Fruit fly (Drosophila melanogaster): ENCODE measurements around the gene PNUTS.

Gene PNUTS

DNA sequence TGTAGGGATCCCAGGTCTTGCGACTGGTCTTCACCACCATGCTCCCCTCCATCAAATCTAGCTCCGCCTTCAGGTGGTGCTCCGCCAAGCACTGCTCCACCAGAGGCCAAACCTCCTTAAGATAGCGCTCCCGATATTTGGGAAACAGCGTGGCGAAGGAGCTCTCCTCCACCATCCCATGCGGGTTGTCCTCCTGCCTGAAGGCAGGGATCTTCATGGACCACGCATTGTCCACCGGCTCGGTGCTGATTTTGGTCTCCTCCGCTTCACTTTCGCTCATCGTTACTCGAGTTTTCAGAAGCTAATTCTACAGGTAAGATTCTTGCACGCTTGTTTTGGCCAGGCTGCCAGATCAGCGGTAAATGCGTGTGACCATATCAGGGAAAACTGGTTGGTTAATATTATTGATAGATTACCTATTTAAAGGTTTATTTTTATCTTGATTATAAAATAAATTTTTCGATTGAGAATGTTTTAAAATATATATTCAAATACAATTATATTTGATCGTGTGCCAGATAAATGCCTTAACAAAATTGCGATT is 696 bp upstream of the PNUTS start, which contains the start of gene dbe:
TSS of gene dbe (minus strand) at position 361 of the 544 bp plus-strand sequence.
- TF ChIP-seq CG12768 (GFP tag; optimal IDR thresholded peaks at IDR 0.05) (no peak), bab1 (GFP tag; optimal IDR thresholded peaks at IDR 0.05) (peak; percentile 1), CG11617 (GFP tag; optimal IDR thresholded peaks at IDR 0.05) (no peak), CG1620 (GFP tag; optimal IDR thresholded peaks at IDR 0.05) (no peak), kay (GFP tag; ENCODE audit: borderline replicate concordance) (no peak), tj (GFP tag; optimal IDR thresholded peaks at IDR 0.05) (no peak), Hr96 (GFP tag; optimal IDR thresholded peaks at IDR 0.05) (no peak), toe (GFP tag; optimal IDR thresholded peaks at IDR 0.05) (no peak), CG7045 (GFP tag; optimal IDR thresholded peaks at IDR 0.05) (no peak), Mnt (GFP tag; optimal IDR thresholded peaks at IDR 0.05) (peak; percentile 55), CG33017 (tag; optimal IDR thresholded peaks at IDR 0.05) (peak; percentile 18), cnc (optimal IDR thresholded peaks at IDR 0.05) (no peak), ovo (GFP tag; optimal IDR thresholded peaks at IDR 0.05) (no peak), Clk (GFP tag; optimal IDR thresholded peaks at IDR 0.05) (no peak), cic (GFP tag; optimal IDR thresholded peaks at IDR 0.05) (no peak), Crg-1 (GFP tag; optimal IDR thresholded peaks at IDR 0.05) (no peak), CG14711 (tag; optimal IDR thresholded peaks at IDR 0.05) (peak; percentile 24), pad (GFP tag; optimal IDR thresholded peaks at IDR 0.05) (no peak), CG7101 (tag; optimal IDR thresholded peaks at IDR 0.05) (peak; percentile 7)

DNA sequence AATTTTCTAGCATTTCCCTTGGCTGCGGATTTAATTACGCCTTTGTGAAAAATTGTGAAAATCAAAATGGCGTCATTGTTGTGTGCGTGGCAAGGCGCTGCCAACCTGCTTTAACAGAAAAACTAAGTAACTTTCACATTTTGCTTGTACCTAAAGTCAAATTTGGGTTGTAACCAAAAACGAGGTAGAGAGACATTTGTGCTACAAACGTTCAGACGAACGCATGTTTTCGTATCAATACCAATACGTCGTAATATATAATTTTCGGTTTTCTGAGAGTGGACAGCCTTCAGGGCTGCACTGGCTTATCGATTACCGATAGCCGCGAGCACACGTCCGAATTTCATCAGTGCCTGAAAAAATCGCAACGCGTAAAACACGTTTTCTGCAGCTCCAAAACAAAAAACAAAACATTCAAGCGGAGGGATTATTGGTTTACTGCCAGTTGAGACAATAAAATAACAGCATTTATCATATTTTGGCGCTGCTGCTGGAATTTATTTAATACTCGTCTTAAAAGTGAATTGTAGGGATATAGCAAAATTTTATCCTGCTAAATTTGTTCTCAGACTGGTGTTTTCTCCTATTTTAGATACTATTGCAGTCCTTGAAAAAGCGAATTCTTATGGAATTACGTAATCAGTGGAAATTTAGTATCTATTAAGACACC is 619 bp downstream of the PNUTS start:
- TF ChIP-seq CG7101 (tag; optimal IDR thresholded peaks at IDR 0.05) = peak; percentile 52
- TF ChIP-seq cic (GFP tag; optimal IDR thresholded peaks at IDR 0.05) = peak; percentile 0
- peak; percentile 68 for TF ChIP-seq CG11617 (GFP tag; optimal IDR thresholded peaks at IDR 0.05)
- TF ChIP-seq ovo (GFP tag; optimal IDR thresholded peaks at IDR 0.05) = no peak
- peak; percentile 50 for TF ChIP-seq Mnt (GFP tag; optimal IDR thresholded peaks at IDR 0.05)
- TF ChIP-seq Crg-1 (GFP tag; optimal IDR thresholded peaks at IDR 0.05) = no peak
- peak; percentile 65 for TF ChIP-seq CG7045 (GFP tag; optimal IDR thresholded peaks at IDR 0.05)
- peak; percentile 38 for TF ChIP-seq Clk (GFP tag; optimal IDR thresholded peaks at IDR 0.05)
- TF ChIP-seq CG5204 (GFP tag; optimal IDR thresholded peaks at IDR 0.05) = peak; percentile 63
- peak; percentile 77 for TF ChIP-seq Hr96 (GFP tag; optimal IDR thresholded peaks at IDR 0.05)
- TF ChIP-seq CG14711 (tag; optimal IDR thresholded peaks at IDR 0.05) = no peak
- TF ChIP-seq toe (GFP tag; optimal IDR thresholded peaks at IDR 0.05) = peak; percentile 57
- peak; percentile 9 for TF ChIP-seq tj (GFP tag; optimal IDR thresholded peaks at IDR 0.05)
- TF ChIP-seq CG1620 (GFP tag; optimal IDR thresholded peaks at IDR 0.05) = peak; percentile 51
- TF ChIP-seq cnc (optimal IDR thresholded peaks at IDR 0.05) = no peak
- TF ChIP-seq bab1 (GFP tag; optimal IDR thresholded peaks at IDR 0.05) = peak; percentile 29
- peak; percentile 46 for TF ChIP-seq CG12768 (GFP tag; optimal IDR thresholded peaks at IDR 0.05)
- TF ChIP-seq pad (GFP tag; optimal IDR thresholded peaks at IDR 0.05) = peak; percentile 42

DNA sequence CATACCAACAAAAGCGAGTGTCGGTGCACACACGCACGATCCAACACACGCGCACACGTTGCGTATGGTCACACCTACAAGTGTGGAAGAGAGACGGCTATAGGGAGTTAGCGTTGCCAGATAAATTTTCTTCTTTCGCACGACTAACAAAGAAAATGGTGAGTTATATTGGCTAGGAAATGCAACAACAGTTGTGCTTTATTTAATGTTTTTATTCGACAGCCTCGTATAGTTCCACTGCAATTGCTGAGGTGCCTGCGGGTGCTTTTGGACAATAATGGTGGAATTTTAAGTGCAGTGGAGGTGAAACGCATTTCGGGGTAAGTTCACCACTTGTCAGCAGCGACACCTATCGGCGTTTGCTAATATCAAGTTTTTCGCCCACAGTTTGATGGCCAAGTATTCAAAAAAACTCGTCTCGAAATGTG is 1.2 kb downstream of the PNUTS start:
- TF ChIP-seq CG7101 (tag; optimal IDR thresholded peaks at IDR 0.05) = peak; percentile 10
- peak; percentile 1 for TF ChIP-seq CG1620 (GFP tag; optimal IDR thresholded peaks at IDR 0.05)
- no peak for TF ChIP-seq cnc (optimal IDR thresholded peaks at IDR 0.05)
- no peak for TF ChIP-seq Clk (GFP tag; optimal IDR thresholded peaks at IDR 0.05)
- TF ChIP-seq CG12768 (GFP tag; optimal IDR thresholded peaks at IDR 0.05) = no peak
- peak; percentile 26 for TF ChIP-seq toe (GFP tag; optimal IDR thresholded peaks at IDR 0.05)
- peak; percentile 29 for TF ChIP-seq Hr96 (GFP tag; optimal IDR thresholded peaks at IDR 0.05)
- TF ChIP-seq CG11617 (GFP tag; optimal IDR thresholded peaks at IDR 0.05) = no peak
- TF ChIP-seq CG5204 (GFP tag; optimal IDR thresholded peaks at IDR 0.05) = no peak
- peak; percentile 61 for TF ChIP-seq Crg-1 (GFP tag; optimal IDR thresholded peaks at IDR 0.05)
- TF ChIP-seq kay (GFP tag; ENCODE audit: borderline replicate concordance) = no peak
- TF ChIP-seq CG33017 (tag; optimal IDR thresholded peaks at IDR 0.05) = no peak
- TF ChIP-seq ovo (GFP tag; optimal IDR thresholded peaks at IDR 0.05) = no peak
- no peak for TF ChIP-seq tj (GFP tag; optimal IDR thresholded peaks at IDR 0.05)
- peak; percentile 7 for TF ChIP-seq cic (GFP tag; optimal IDR thresholded peaks at IDR 0.05)
- no peak for TF ChIP-seq pad (GFP tag; optimal IDR thresholded peaks at IDR 0.05)
- peak; percentile 68 for TF ChIP-seq Mnt (GFP tag; optimal IDR thresholded peaks at IDR 0.05)
- TF ChIP-seq bab1 (GFP tag; optimal IDR thresholded peaks at IDR 0.05) = no peak
- TF ChIP-seq CG14711 (tag; optimal IDR thresholded peaks at IDR 0.05) = no peak
- no peak for TF ChIP-seq CG7045 (GFP tag; optimal IDR thresholded peaks at IDR 0.05)

DNA sequence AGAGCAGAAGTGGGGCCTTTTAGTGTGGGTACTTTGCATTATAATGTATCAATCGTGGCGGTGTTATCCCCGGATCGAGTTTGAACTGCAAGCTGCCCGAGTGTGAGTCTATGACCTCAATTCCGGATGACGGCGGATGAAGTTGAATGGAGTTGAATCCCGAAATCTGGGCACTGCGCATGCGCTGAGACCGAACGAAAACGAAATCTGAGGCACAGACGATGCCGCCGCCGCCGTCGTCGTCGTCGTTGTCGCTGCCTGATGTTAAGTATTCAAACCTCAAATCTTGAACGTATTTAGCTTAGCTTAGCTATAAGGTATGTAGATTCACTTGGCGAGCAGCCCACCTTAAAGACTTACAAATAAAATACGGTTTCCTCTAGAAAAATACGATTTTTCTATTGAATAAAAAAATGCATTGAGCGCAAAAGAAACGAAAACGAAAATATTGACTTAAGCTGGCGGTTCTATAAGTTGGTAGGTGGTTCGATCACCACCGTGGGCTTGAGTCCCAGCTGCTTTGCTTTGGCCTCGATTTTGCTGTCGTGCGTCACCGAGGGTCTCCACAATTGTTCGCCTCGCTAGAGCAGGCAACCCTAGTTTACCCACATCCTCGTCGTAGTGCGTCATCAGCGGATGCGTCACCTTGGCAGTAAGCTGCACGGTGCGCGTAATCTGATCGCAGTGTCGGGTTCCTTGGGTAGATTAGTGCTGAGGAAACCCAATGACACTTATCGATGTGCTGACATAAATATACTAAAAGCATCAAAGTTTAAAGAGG is 3.6 kb downstream of the PNUTS start:
- TF ChIP-seq Clk (GFP tag; optimal IDR thresholded peaks at IDR 0.05) (no peak), CG7045 (GFP tag; optimal IDR thresholded peaks at IDR 0.05) (no peak), CG33017 (tag; optimal IDR thresholded peaks at IDR 0.05) (no peak), kay (GFP tag; ENCODE audit: borderline replicate concordance) (peak; percentile 34), Mnt (GFP tag; optimal IDR thresholded peaks at IDR 0.05) (no peak), Hr96 (GFP tag; optimal IDR thresholded peaks at IDR 0.05) (no peak), tj (GFP tag; optimal IDR thresholded peaks at IDR 0.05) (peak; percentile 88), cnc (optimal IDR thresholded peaks at IDR 0.05) (no peak), Crg-1 (GFP tag; optimal IDR thresholded peaks at IDR 0.05) (no peak), CG11617 (GFP tag; optimal IDR thresholded peaks at IDR 0.05) (peak; percentile 9), CG5204 (GFP tag; optimal IDR thresholded peaks at IDR 0.05) (no peak), pad (GFP tag; optimal IDR thresholded peaks at IDR 0.05) (no peak), bab1 (GFP tag; optimal IDR thresholded peaks at IDR 0.05) (no peak), cic (GFP tag; optimal IDR thresholded peaks at IDR 0.05) (no peak), CG14711 (tag; optimal IDR thresholded peaks at IDR 0.05) (peak; percentile 75), CG1620 (GFP tag; optimal IDR thresholded peaks at IDR 0.05) (no peak), toe (GFP tag; optimal IDR thresholded peaks at IDR 0.05) (peak; percentile 17), ovo (GFP tag; optimal IDR thresholded peaks at IDR 0.05) (no peak), CG7101 (tag; optimal IDR thresholded peaks at IDR 0.05) (no peak), CG12768 (GFP tag; optimal IDR thresholded peaks at IDR 0.05) (no peak)
